Fruit fly (Drosophila melanogaster): ENCODE results near the gene betaTub85D.

The betaTub85D gene

DNA sequence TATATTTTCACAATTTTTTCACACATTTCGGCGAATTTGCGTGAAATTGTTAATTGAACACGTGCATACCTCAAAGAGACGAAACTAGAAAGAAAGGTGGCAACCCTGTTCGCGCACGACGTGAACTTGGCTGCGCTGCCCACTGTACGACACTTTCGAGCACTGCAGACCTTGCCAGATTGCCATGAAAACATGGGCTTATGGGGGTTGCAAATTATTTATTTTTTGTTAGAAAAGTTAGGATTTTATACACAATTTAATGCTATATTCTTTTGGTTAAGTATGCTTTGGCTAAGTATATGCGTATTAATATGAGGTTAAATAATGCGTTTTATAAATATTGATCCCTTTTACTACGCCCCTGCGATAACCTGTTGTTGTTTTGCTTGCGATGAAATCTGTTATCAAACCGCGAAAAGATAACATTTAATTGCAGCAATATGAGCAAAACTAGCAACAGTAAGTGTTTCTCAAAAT is 8.9 kb downstream of the betaTub85D start, which contains the start of the genes RpL34b and CG8132 (continued):
- no peak for TF ChIP-seq abd-A (tag; optimal IDR thresholded peaks at IDR 0.05)
- TF ChIP-seq CG4424 (GFP tag; optimal IDR thresholded peaks at IDR 0.05): peak; percentile 95
- TF ChIP-seq inv (GFP tag; IDR thresholded peaks at IDR 0.05; ENCODE audit: partially characterized antibody): peak; percentile 34; the same call in 1 of the 2 replicates
- no peak for TF ChIP-seq nerfin-2 (GFP tag; IDR thresholded peaks at IDR 0.05; ENCODE audit: partially characterized antibody)
- no peak; the same call in 1 of the 2 replicates for TF ChIP-seq tna (GFP tag; IDR thresholded peaks at IDR 0.05; ENCODE audit: partially characterized antibody)
- peak; percentile 96 for TF ChIP-seq CoRest (tag; optimal IDR thresholded peaks at IDR 0.05)
- peak; percentile 96 for TF ChIP-seq HHEX (GFP tag; optimal IDR thresholded peaks at IDR 0.05)
- TF ChIP-seq kni (GFP tag; optimal IDR thresholded peaks at IDR 0.05): peak; percentile 96
- TF ChIP-seq tll (GFP tag; optimal IDR thresholded peaks at IDR 0.05): peak in 1 of 2 experiments; percentile 58
- TF ChIP-seq Ets97D (GFP tag; optimal IDR thresholded peaks at IDR 0.05): peak; percentile 99
- TF ChIP-seq Asciz (GFP tag; optimal IDR thresholded peaks at IDR 0.05): peak; percentile 83
- no peak for TF ChIP-seq CG1832 (GFP tag; optimal IDR thresholded peaks at IDR 0.05)
- peak; percentile 96 for TF ChIP-seq Dek (tag; optimal IDR thresholded peaks at IDR 0.05)
- TF ChIP-seq E2f1 (GFP tag; IDR thresholded peaks at IDR 0.05): peak; percentile 93
- TF ChIP-seq bab2 (GFP tag; optimal IDR thresholded peaks at IDR 0.05): peak; percentile 93
- TF ChIP-seq CG11560 (tag; IDR thresholded peaks at IDR 0.05): peak; percentile 86
- peak; percentile 95 for TF ChIP-seq CG17361 (GFP tag; IDR thresholded peaks at IDR 0.05)
- TF ChIP-seq CG2199 (GFP tag; IDR thresholded peaks at IDR 0.05): peak; percentile 94
- TF ChIP-seq CG16779 (GFP tag; IDR thresholded peaks at IDR 0.05): peak; percentile 83
- TF ChIP-seq pho (GFP tag; optimal IDR thresholded peaks at IDR 0.05): peak; percentile 97
- TF ChIP-seq jigr1 (GFP tag; IDR thresholded peaks at IDR 0.05): peak; percentile 86
- peak; percentile 90 for TF ChIP-seq CG1529 (GFP tag; optimal IDR thresholded peaks at IDR 0.05)
- TF ChIP-seq MTF-1 (GFP tag; optimal IDR thresholded peaks at IDR 0.05; ENCODE audit: borderline replicate concordance): peak; percentile 95
- peak; percentile 79 for TF ChIP-seq CG30020 (tag; optimal IDR thresholded peaks at IDR 0.05)
- TF ChIP-seq CG30403 (GFP tag; optimal IDR thresholded peaks at IDR 0.05): peak; percentile 98
- peak; percentile 97 for TF ChIP-seq CG13296 (GFP tag; optimal IDR thresholded peaks at IDR 0.05)
- TF ChIP-seq CG13424 (tag; optimal IDR thresholded peaks at IDR 0.05): peak; percentile 97
- peak; percentile 91 for TF ChIP-seq Blimp-1 (GFP tag; optimal IDR thresholded peaks at IDR 0.05)
- TF ChIP-seq fru (optimal IDR thresholded peaks at IDR 0.05): no peak
- peak; percentile 99 for TF ChIP-seq CG11456 (GFP tag; IDR thresholded peaks at IDR 0.05)
- peak; percentile 64; the same call in 1 of the 3 replicates for TF ChIP-seq z (GFP tag; IDR thresholded peaks at IDR 0.05)
- no peak for TF ChIP-seq Sox100B (GFP tag; optimal IDR thresholded peaks at IDR 0.05)
- TF ChIP-seq al (GFP tag; IDR thresholded peaks at IDR 0.05): peak; percentile 93
- TF ChIP-seq CG10979 (tag; optimal IDR thresholded peaks at IDR 0.05): peak; percentile 89
- peak; percentile 88 for TF ChIP-seq CG1024 (GFP tag; IDR thresholded peaks at IDR 0.05)
- peak; percentile 81 for TF ChIP-seq bowl (GFP tag; IDR thresholded peaks at IDR 0.05)
- TF ChIP-seq bbx (GFP tag; IDR thresholded peaks at IDR 0.05; ENCODE audit: partially characterized antibody): peak; percentile 58; the same call in 1 of the 2 replicates
- peak; percentile 88 for TF ChIP-seq CG10565 (GFP tag; optimal IDR thresholded peaks at IDR 0.05)
- TF ChIP-seq Doc2 (GFP tag; IDR thresholded peaks at IDR 0.05): peak; percentile 89
- TF ChIP-seq h (optimal IDR thresholded peaks at IDR 0.05): no peak
- peak; percentile 97 for TF ChIP-seq CG4328 (GFP tag; optimal IDR thresholded peaks at IDR 0.05)
- peak; percentile 94 for TF ChIP-seq CG18764 (GFP tag; optimal IDR thresholded peaks at IDR 0.05)
- peak; percentile 90 for TF ChIP-seq odd (GFP tag; optimal IDR thresholded peaks at IDR 0.05)
- peak; percentile 92 for TF ChIP-seq nerfin-1 (tag; optimal IDR thresholded peaks at IDR 0.05)
- peak; percentile 94 for TF ChIP-seq ase (GFP tag; IDR thresholded peaks at IDR 0.05)
- peak; percentile 25; the same call in 1 of the 4 replicates for TF ChIP-seq Dll (GFP tag; IDR thresholded peaks at IDR 0.05; ENCODE audit: partially characterized antibody)
- peak; percentile 97 for TF ChIP-seq CG9876 (GFP tag; optimal IDR thresholded peaks at IDR 0.05)
- peak; percentile 97 for TF ChIP-seq CG33213 (GFP tag; optimal IDR thresholded peaks at IDR 0.05)
- TF ChIP-seq sc (optimal IDR thresholded peaks at IDR 0.05): no peak
- peak; percentile 87 for TF ChIP-seq sc (GFP tag; optimal IDR thresholded peaks at IDR 0.05)

Measured in whole organism, embryonic.